Fruit fly (Drosophila melanogaster): Measurements from ENCODE around the gene CG13926.

CG13926 gene

DNA sequence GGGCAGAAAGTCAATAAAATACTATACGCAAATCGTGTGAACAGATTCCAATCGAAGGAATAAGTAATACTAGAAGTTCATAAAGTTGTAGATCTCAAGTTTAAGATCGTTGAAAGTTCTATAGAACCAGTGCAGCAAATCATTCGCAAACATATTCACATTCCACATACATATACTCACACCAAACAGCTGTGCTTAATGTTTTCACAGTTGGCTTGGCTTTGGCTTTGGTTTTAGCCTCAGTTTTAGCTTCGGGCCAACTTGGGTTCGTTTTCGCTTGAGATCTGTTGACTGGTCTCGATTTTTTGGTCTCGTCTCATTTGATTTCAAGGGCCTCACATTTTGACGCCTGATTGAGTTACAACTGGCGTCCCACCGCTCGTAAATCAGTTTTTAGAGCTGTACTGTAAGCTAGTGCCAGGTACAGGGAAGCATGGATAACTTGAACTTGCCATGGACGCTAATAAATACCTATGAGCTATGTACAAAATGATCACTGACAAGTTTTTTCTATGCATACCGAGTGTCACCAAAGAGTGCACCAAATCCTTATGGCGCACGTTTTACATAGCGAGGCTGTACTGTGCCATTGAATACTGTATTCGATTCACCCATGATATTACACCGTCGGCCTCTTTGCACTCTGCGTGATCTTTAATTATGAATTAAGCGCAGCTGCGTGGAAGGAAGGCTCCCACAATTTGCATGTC is 30.7 kb downstream of the CG13926 start (continued):
- TF ChIP-seq CG5180 (GFP tag; optimal IDR thresholded peaks at IDR 0.05): peak; percentile 51
- TF ChIP-seq MESR4 (GFP tag; optimal IDR thresholded peaks at IDR 0.05): no peak
- peak; percentile 91 for TF ChIP-seq CG32532 (GFP tag; IDR thresholded peaks at IDR 0.05)
- TF ChIP-seq lola (GFP tag; optimal IDR thresholded peaks at IDR 0.05): peak in 1 of 3 experiments; percentile 9
- TF ChIP-seq CG8478 (optimal IDR thresholded peaks at IDR 0.05): no peak
- TF ChIP-seq sqz (GFP tag; optimal IDR thresholded peaks at IDR 0.05): peak; percentile 38
- peak; percentile 73 for TF ChIP-seq phol (tag; optimal IDR thresholded peaks at IDR 0.05)
- TF ChIP-seq NC2β (GFP tag; optimal IDR thresholded peaks at IDR 0.05): peak; percentile 45
- peak; percentile 91 for TF ChIP-seq gro (GFP tag; optimal IDR thresholded peaks at IDR 0.05)
- no peak for TF ChIP-seq sna (GFP tag; IDR thresholded peaks at IDR 0.05; ENCODE audit: partially characterized antibody)
- peak; percentile 11 for TF ChIP-seq exex (tag; optimal IDR thresholded peaks at IDR 0.05)
- peak; percentile 88 for TF ChIP-seq CG7372 (GFP tag; IDR thresholded peaks at IDR 0.05)
- no peak for TF ChIP-seq gcm (GFP tag; optimal IDR thresholded peaks at IDR 0.05)
- TF ChIP-seq bigmax (GFP tag; optimal IDR thresholded peaks at IDR 0.05): no peak
- 0 out of 2 replicates have a peak, but pooled peaks have one; percentile 41 for TF ChIP-seq danr (GFP tag; IDR thresholded peaks at IDR 0.05)
- peak; percentile 52 for TF ChIP-seq fu2 (GFP tag; optimal IDR thresholded peaks at IDR 0.05)
- TF ChIP-seq insv (GFP tag; optimal IDR thresholded peaks at IDR 0.05): no peak
- peak; percentile 80 for TF ChIP-seq CG4424 (GFP tag; optimal IDR thresholded peaks at IDR 0.05)
- no peak for TF ChIP-seq Kr (GFP tag; optimal IDR thresholded peaks at IDR 0.05)
- TF ChIP-seq CG3847 (GFP tag; IDR thresholded peaks at IDR 0.05): peak; percentile 89
- no peak for TF ChIP-seq cg (GFP tag; optimal IDR thresholded peaks at IDR 0.05)
- TF ChIP-seq CG18764 (GFP tag; optimal IDR thresholded peaks at IDR 0.05): peak; percentile 77
- TF ChIP-seq HHEX (GFP tag; optimal IDR thresholded peaks at IDR 0.05): peak; percentile 86
- TF ChIP-seq Sox102F (GFP tag; optimal IDR thresholded peaks at IDR 0.05): peak; percentile 77
- TF ChIP-seq Dek (tag; optimal IDR thresholded peaks at IDR 0.05): peak; percentile 49
- no peak for TF ChIP-seq nerfin-2 (GFP tag; IDR thresholded peaks at IDR 0.05; ENCODE audit: partially characterized antibody)
- TF ChIP-seq so (GFP tag; IDR thresholded peaks at IDR 0.05): peak; percentile 80
- peak; percentile 44 for TF ChIP-seq Usf (GFP tag; optimal IDR thresholded peaks at IDR 0.05)
- peak; percentile 85 for TF ChIP-seq H15 (GFP tag; IDR thresholded peaks at IDR 0.05)
- TF ChIP-seq Oaz (GFP tag; IDR thresholded peaks at IDR 0.05): peak; percentile 78
- TF ChIP-seq CG2120 (GFP tag; optimal IDR thresholded peaks at IDR 0.05): peak; percentile 89
- TF ChIP-seq Myb (GFP tag; optimal IDR thresholded peaks at IDR 0.05): peak; percentile 66
- peak; percentile 93 for TF ChIP-seq sens (GFP tag)
- TF ChIP-seq Nf-YA (GFP tag; IDR thresholded peaks at IDR 0.05): peak; percentile 73
- TF ChIP-seq CG10147 (GFP tag; optimal IDR thresholded peaks at IDR 0.05): peak; percentile 62
- TF ChIP-seq CG34224 (GFP tag; IDR thresholded peaks at IDR 0.05; ENCODE audit: partially characterized antibody): no peak
- TF ChIP-seq ro (GFP tag; IDR thresholded peaks at IDR 0.05): peak; percentile 55; the same call in 1 of the 2 replicates
- TF ChIP-seq HLH54F (GFP tag; optimal IDR thresholded peaks at IDR 0.05): peak; percentile 80
- TF ChIP-seq unpg (GFP tag; optimal IDR thresholded peaks at IDR 0.05): peak; percentile 84
- TF ChIP-seq D19B (GFP tag; optimal IDR thresholded peaks at IDR 0.05): peak; percentile 62
- TF ChIP-seq CG13287 (GFP tag; IDR thresholded peaks at IDR 0.05; ENCODE audit: partially characterized antibody): no peak
- TF ChIP-seq CG15514 (GFP tag; optimal IDR thresholded peaks at IDR 0.05): peak; percentile 70
- TF ChIP-seq otp (GFP tag; IDR thresholded peaks at IDR 0.05): peak; percentile 89
- TF ChIP-seq Nf-YB (GFP tag; optimal IDR thresholded peaks at IDR 0.05): peak; percentile 17
- TF ChIP-seq h (optimal IDR thresholded peaks at IDR 0.05): no peak
- peak; percentile 74 for TF ChIP-seq CG10274 (GFP tag; optimal IDR thresholded peaks at IDR 0.05)
- TF ChIP-seq CG13624 (GFP tag; optimal IDR thresholded peaks at IDR 0.05): peak; percentile 87
- peak; percentile 22 for TF ChIP-seq CG1529 (GFP tag; optimal IDR thresholded peaks at IDR 0.05)
- peak; percentile 71 for TF ChIP-seq en (GFP tag; optimal IDR thresholded peaks at IDR 0.05)
- TF ChIP-seq crc (GFP tag; optimal IDR thresholded peaks at IDR 0.05): peak; percentile 85
